Worm (Caenorhabditis elegans): ENCODE results near the gene F07E5.5.

ce11 chrII:2091972-2092371, 33.1 kb upstream of the F07E5.5 start, which contains the start of gene T16A1.10:
- TF ChIP-seq ztf-11 (tag; optimal IDR thresholded peaks at IDR 0.05): no peak
- no peak for TF ChIP-seq nhr-25 (tag; optimal IDR thresholded peaks at IDR 0.05)
- TF ChIP-seq tbx-2 (tag; optimal IDR thresholded peaks at IDR 0.05): no peak
- no peak for TF ChIP-seq nhr-76 (tag; optimal IDR thresholded peaks at IDR 0.05)
- no peak for TF ChIP-seq R02D3.7 (tag; optimal IDR thresholded peaks at IDR 0.05)
- no peak for TF ChIP-seq jun-1 (tag; optimal IDR thresholded peaks at IDR 0.05)
- TF ChIP-seq snpc-4 (tag; optimal IDR thresholded peaks at IDR 0.05): no peak
- no peak for TF ChIP-seq pqm-1 (tag; optimal IDR thresholded peaks at IDR 0.05)
- TF ChIP-seq nhr-77 (tag; optimal IDR thresholded peaks at IDR 0.05): no peak
- no peak for TF ChIP-seq elt-1 (tag; optimal IDR thresholded peaks at IDR 0.05)

All from whole organism, L3 larva.